Worm (Caenorhabditis elegans) whole organism, L3 larva: ENCODE results near the gene Y39A1A.10.

Source experiments
- egl-27 ChIP-seq: sonication (generic microtip); optimal IDR thresholded peaks from 4 replicates; lab custom pipeline; 2017; ENCODE audit warnings: missing biosample characterization, missing genetic modification reagents, missing genetic modification characterization
- elt-1 ChIP-seq: fragments of 150-350 bp; optimal IDR thresholded peaks from 2 replicates; lab custom pipeline; 2014; ENCODE audit warnings: missing biosample characterization, missing genetic modification characterization
- lin-15B ChIP-seq: fragments of 150-350 bp; optimal IDR thresholded peaks from 2 replicates; lab custom pipeline; 2014; ENCODE audit warnings: missing biosample characterization, missing genetic modification characterization
- lin-39 ChIP-seq: fragments of 150-350 bp; optimal IDR thresholded peaks from 2 replicates; lab custom pipeline; 2018; ENCODE audit warnings: missing biosample characterization, missing genetic modification reagents, missing genetic modification characterization
- lsy-12 ChIP-seq: sonication (generic microtip); optimal IDR thresholded peaks from 2 replicates; lab custom pipeline; 2016; ENCODE audit warnings: mild to moderate bottlenecking, missing genetic modification characterization, missing compliant biosample characterization
- nhr-12 ChIP-seq: fragments of 150-350 bp; optimal IDR thresholded peaks from 2 replicates; lab custom pipeline; 2014; ENCODE audit warnings: missing biosample characterization, missing genetic modification characterization
- nhr-237 ChIP-seq: fragments of 150-350 bp; optimal IDR thresholded peaks from 2 replicates; lab custom pipeline; 2014; ENCODE audit warnings: missing biosample characterization, missing genetic modification characterization
- nhr-28 ChIP-seq: fragments of 150-350 bp; optimal IDR thresholded peaks from 2 replicates; lab custom pipeline; 2014; ENCODE audit warnings: missing biosample characterization, missing genetic modification characterization
- unc-39 ChIP-seq: sonication (generic microtip); optimal IDR thresholded peaks from 4 replicates; lab custom pipeline; 2017; ENCODE audit warnings: missing biosample characterization, missing genetic modification characterization
- zag-1 ChIP-seq: fragments of 150-350 bp; optimal IDR thresholded peaks from 2 replicates; lab custom pipeline; 2014; ENCODE audit warnings: missing biosample characterization, missing genetic modification characterization

- no peak for TF ChIP-seq lin-39
- no peak for TF ChIP-seq lsy-12 (tag; lab: Kevin White, UChicago)
- no peak for TF ChIP-seq nhr-28 (tag; lab: Kevin White, UChicago)
- TF ChIP-seq elt-1 (tag; lab: Kevin White, UChicago), result no peak
- TF ChIP-seq lin-15B (tag; lab: Kevin White, UChicago), result no peak
- no peak for TF ChIP-seq unc-39
- TF ChIP-seq egl-27, result no peak
- no peak for TF ChIP-seq zag-1
- TF ChIP-seq nhr-12 (tag; lab: Kevin White, UChicago), result no peak
- no peak for TF ChIP-seq nhr-237
Measured at ce11 chrIII:10631870-10632509, 538 bp upstream of the Y39A1A.10 start.
